Fruit fly (Drosophila melanogaster): Measurements from ENCODE around the gene Spec2.

Gene Spec2

DNA sequence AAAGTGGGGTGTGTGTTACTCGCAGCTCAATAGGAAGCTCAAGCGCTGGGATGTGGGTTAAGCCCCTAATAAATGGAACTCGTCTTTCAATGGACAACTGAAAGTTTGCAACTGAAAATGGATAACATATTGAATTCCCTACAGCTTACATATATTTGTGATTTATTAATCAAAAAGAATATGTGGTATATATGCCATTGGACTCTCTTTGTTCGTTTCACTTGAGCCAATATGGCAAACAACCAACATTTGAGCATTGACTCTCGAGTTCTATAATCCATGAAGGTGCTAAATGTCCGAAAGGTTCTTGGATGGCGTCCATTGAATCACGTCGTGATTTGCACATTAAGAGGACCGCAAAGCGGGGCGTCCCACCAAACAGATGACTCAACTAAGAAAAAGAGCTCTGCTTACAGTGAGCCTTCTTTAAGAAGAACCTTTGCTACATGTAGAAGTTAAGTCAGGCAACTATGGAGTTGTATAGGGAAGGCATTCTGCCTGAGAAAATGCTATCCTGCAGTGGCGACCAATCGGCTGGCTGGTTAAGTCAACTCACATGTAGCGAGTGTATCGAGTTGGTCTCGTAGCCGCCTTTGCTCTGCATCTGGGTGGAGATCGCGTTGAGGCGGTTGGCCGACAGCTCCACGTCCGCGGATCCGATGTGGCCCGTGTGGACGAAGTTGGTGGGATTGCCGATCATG is 5.9 kb downstream of the Spec2 start:
- TF ChIP-seq noc (tag; optimal IDR thresholded peaks at IDR 0.05) = no peak

DNA sequence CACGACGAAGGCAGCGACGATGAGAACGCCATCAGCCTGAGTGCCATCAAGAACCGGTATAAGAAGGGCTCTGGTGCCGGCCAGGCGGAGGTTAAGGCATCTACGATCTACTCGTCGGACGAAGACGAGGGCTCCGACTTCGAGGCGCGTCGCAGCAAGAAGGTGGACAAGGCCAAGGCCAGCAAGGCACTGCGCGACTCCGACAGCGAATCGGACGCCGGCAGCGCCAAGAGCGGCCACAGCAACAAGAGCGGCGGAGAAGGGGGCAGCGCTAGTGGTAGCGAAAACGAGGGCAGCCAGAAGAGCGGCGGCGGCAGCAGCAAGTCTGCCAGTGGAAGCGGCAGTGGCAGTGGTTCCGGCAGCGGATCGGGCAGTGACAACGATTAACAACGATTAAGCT is 8.4 kb downstream of the Spec2 start:
- no peak for TF ChIP-seq noc (tag; optimal IDR thresholded peaks at IDR 0.05)

DNA sequence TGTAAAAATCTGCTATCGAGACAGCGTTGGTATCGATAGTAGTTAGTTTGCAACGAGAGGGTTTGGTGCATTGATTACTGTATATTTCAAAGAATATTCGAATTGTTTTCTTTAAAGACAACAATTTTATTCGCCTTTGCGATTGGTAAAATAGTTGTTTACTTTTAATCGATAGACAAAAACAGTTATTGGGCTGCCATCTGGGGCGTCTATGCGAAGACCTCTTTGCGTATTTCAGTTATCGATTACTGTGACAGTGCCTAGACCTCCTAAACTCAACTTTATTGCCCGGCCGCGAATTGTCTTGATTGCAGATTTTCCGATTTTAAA is 10.8 kb downstream of the Spec2 start, which contains the start of gene Atu:
Gene Atu (plus strand): TSS at position 245 of the 330 bp plus-strand sequence.
- TF ChIP-seq noc (tag; optimal IDR thresholded peaks at IDR 0.05) = no peak

DNA sequence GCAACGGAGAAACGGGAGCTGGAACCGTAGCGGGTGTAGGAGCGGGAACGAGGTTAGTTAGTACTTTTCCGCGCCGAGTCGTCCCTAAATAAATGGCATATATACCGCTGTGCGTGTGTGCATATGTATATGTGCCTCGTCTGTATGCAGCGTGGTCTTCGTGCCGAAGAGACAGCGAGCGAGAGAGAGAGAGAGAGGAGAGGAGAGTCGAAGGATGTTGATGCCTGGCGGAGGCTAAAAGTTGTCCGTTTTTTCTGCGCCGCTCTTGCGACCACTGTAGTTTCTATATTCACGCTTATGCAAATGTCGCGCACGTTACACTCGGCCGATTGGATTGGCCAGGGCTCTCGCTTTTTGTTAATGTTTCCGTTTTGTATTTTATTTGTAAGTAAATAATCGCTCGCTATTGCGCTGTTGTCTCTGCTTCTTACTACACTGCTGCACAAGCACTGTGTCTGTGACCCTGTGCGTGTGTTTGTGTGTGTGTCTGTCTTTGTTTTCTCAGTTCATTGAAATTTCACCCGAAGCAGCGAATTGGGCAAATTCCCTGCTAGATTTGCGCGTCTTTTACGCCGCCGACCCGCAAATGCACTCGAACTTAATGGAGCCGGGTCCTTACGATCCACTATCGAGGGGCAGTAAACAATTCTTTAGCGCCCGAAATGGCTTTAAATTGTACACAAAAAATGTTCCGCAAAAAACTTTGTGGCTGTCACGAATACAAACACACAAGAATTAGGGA is 11.4 kb downstream of the Spec2 start, which contains the start of gene Rga:
Gene Rga (minus strand): TSS at position 741 of the 742 bp plus-strand sequence.
- TF ChIP-seq noc (tag; optimal IDR thresholded peaks at IDR 0.05) = no peak

DNA sequence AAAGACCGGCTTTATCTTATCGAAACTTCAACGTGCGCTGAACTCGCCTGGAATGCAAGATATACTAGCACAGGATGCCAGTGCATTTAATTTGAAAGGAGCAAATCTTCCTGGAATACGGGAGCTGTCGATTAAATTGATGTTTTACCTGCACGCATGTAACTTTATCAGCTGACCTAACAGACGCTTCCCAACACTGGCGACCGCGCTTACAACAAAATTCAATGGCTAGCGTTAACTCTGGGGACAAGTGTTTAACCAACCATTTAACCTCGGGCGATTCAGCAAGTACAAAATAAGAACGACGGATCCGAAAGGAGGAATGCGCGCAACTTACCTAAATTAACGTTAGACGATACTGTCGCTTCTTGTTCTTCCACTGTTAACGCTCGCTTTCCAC is 12.2 kb downstream of the Spec2 start:
- no peak for TF ChIP-seq noc (tag; optimal IDR thresholded peaks at IDR 0.05)

DNA sequence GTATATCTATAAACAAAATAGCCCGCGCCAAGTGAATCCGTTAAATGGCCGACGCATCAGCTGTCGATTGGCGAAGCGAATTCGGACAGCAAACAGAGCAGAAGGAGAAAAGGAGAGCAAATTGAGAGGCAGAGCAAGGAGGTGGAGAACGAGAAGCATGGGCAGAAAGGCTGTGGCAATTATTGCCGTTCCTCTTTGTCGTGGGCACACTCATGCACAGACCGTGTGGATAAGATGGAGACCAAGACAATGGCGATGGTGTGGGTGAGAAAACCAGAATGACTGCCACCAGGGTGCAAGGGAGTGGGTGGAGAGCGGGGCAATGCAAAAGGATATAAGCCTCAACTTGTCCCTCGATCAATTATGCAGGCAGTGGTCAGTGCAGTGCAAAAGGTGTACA is 12.8 kb downstream of the Spec2 start:
- no peak for TF ChIP-seq noc (tag; optimal IDR thresholded peaks at IDR 0.05)

DNA sequence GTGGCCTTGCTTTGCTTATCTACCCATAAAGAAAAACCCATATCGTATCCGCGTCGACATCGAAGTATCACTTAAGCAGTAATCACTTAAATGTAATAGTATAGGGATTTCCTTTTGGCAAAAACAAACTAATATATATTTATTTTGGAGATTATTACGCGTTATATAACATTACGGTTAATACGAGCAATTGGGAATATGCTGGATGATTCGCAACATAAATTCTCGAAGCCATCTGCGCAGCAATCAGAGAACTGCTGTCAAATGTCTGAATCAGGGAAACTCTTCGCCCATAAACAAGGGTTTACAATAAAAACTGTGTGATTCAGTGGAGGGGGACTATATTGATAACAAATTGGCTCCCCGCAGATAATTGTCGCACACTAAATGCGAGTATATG is 13.3 kb downstream of the Spec2 start:
- TF ChIP-seq noc (tag; optimal IDR thresholded peaks at IDR 0.05) = no peak

DNA sequence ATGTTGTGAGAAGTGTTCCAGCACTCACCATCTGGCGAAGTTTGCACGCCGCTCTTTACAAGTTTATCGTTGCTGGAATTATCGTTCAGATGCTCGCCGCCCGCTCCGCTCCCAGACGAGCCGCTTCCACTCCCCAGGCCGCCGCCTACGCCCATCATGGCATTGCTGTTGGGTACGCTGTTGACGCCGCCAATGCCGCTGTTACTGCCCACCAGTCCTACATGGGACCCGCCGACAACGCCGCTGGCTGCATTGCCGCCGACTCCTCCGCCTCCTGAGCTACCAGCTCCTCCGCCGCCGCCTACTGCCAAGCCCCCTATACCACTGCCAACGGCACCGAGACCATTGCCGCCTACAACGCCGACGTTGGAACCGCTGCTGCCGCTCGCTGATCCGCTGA is 15.5 kb downstream of the Spec2 start:
- no peak for TF ChIP-seq noc (tag; optimal IDR thresholded peaks at IDR 0.05)

DNA sequence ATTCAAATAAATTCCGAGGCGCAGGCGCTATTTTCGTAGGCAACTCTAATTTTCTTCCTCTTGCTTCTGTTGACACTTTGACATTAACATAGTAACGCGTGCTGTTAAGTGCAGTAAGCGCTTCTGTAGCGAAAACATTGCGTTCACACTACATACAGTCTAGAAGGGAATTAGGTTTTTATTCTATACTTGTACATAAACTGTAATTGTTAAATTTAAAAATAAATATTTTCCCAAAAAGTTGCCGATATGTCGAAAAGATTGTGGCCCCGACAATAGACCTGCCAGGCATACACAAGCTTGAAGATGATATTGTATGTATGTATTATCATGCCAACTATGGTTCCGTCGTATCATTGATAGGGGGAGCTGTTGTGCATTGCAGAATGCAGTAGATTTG is 17.4 kb downstream of the Spec2 start, which contains the start of gene asl:
Gene asl (minus strand): TSS at position 67 of the 400 bp plus-strand sequence.
- TF ChIP-seq noc (tag; optimal IDR thresholded peaks at IDR 0.05) = no peak

DNA sequence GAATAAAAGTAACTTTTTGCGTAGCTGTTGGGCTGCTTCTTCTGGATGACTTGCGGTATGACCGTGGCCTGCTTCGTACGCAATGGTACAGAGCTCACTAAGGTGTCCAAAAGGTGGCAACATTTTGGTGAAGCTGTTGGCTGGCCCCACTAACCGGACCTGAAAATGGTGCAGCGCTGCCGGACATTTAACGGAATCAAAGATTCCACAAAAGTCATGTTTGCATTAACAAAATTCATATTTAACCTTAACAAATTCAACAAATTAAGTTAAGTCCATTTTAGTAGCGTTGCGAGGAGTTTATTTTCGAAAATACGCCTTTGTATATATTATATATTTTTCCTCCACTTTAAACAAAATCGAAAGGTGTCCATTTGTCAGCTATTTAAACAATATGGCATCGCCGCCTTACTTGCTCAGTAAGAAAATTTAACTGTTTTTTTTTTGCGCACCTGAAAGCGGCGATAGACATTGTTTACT is 22.8 kb downstream of the Spec2 start, which contains the start of the genes kra and SecS:
Gene kra (minus strand): TSS at position 93 of the 480 bp plus-strand sequence.
Gene SecS (plus strand): TSS at position 390 of the 480 bp plus-strand sequence.
- peak; percentile 55 for TF ChIP-seq noc (tag; optimal IDR thresholded peaks at IDR 0.05)

DNA sequence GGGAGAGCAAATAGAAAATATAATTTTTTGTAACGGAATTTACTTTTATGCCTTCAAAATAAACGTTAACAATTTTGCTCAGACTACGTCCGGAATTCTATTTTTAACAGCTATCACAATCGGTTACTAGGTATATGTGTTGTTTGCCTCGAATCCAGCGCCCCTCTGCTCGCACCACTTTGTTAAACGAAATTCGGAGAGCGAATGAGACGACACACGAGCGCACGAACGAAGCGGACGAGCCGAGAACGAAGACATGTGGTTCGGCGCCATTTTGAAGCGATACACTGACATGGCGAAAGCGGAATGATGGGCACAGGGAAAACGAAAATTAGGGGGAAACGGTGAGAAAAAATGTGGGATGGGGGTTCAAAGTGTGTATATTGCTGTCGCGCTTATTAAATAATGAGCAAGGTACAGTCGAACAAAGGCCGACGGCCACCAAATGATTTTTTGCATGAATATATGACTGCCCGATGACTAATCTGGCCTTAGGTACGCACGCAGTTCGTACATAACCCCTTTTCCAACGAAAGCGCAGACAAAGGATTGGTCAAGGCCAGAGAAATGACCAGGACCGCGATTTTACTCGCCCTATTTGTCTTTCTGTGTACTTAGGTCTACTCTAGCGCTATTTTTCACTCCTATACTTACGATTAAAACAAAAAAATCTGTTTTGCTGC is 23.4 kb downstream of the Spec2 start:
- no peak for TF ChIP-seq noc (tag; optimal IDR thresholded peaks at IDR 0.05)

DNA sequence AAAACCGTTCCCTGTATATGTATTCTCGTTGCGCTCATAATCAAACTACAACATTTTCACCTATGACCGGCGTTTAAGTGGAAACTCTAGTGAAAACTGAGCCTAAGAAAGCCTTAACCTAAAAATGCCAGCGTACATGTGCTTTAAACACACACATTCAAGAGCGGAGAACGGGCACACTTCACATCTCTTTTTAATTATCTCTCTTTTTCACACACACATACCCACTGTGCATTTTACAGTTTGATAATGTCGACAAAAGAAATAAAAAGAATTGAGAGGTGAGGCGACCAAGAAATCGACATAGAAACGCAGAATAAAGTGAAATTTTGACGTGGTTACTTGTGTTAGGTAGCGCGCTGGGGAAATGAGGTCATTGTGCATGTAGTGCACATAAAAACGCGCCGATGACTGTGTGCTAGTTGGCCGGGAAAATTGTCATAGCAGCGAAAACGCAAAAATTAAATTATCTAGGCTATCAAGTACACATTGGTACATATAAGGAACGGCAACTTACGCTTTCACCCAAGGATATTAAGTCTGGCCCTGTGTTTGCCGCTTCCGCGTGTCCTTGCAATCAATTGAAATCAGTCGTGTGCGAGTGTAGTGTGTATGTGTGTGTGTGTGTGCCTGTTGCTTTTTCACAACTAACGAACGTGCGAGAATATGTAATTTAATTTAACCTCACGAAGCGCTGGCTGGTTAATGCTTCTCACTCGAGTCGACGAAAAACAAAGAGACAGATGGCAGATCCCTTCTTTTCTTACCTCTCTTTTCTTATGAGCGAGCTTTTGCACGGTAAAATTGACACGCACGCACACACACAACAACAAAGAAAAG is 24.2 kb downstream of the Spec2 start:
- no peak for TF ChIP-seq noc (tag; optimal IDR thresholded peaks at IDR 0.05)

DNA sequence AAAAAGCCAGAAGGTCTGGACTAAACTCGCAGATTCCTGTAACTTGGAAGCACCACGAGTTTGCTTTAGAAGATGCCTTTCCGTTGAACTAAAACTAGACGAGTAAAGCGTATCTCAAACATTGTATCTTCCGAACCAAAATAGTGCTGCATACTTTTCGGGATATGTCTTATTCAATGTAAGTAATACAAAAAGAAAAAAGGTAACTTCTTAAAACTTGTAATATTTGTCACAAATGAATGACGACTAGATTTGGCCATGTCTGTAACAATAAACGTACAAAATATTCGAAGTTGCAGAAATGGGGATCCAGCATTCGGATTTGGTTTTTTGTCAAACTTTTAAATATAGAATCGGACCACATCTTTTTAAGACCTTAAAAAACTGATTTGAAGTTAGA is 29.0 kb downstream of the Spec2 start:
- no peak for TF ChIP-seq noc (tag; optimal IDR thresholded peaks at IDR 0.05)

DNA sequence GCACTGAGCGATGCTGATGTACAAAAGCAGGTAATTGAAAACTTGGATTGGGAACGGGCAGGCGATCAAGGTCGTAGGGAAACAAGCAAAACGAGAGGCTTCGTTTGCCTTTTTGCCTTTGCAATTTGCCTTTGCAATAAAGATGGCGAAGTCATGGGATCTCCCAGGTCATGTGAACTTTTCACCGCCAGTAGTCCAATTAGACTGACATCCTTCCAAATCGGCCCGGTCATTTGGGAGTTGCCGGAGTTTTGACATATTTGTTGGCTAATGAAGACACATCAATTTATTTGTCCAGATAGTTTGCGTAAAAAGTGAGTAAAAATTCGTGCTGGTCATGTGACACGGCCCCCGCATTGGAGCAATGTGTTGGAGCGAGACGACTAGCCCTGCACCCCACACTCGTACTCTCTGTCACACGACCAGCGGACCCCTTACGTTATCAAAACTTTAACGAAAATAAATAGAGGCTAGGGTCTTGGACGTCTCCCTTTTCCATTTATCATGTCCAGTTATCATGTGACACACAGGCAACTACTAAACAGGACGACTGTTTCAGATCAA is 31.8 kb downstream of the Spec2 start:
- TF ChIP-seq noc (tag; optimal IDR thresholded peaks at IDR 0.05) = no peak

DNA sequence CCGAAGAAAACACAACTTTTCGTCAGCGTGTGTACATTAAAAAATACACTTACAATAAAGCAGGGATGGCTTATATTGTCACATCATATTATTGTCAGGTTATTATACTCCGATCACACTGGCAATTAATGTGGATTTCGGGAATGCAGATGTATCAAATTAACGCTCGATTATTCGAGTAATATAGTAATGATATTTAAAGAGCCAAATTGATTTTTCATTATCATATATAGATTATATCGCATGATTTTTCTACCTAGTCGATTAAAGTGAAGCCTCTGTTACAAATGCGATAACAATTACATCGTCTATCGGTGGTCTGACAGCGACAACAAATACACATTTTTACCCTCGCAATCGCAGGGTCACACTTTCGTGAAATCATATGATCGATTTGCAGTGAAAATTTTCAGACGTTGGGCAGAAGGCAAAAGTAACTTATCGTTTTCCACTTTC is 32.5 kb downstream of the Spec2 start, which contains the start of the genes noi and Vha26:
Gene noi (minus strand): TSS at position 62 of the 456 bp plus-strand sequence.
Gene Vha26 (plus strand): TSS at position 366 of the 456 bp plus-strand sequence.
- TF ChIP-seq noc (tag; optimal IDR thresholded peaks at IDR 0.05) = no peak
